Fruit fly (Drosophila melanogaster): Measurements from ENCODE around the gene CG15362.

DNA sequence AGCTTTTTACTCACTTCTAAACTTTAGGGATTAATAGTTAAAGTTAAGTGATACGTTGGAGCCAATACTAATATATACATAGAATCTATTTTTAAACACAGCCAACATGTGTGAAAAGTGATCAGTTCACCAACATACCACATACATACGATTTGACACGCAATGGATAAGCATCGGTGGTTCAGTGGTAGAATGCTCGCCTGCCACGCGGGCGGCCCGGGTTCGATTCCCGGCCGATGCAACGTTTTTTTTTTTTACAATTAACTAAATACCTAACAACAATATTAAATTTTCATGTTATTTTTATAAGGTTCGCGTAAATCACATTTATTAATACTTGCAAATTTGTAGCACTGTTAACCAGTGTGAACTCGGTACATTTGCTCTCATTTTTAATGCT, 50.5 kb downstream of the CG15362 start:
- TF ChIP-seq CG33017 (tag; optimal IDR thresholded peaks at IDR 0.05) (no peak), CG12768 (GFP tag; optimal IDR thresholded peaks at IDR 0.05) (no peak), CG1620 (GFP tag; optimal IDR thresholded peaks at IDR 0.05) (no peak), CG11617 (GFP tag; optimal IDR thresholded peaks at IDR 0.05) (no peak), pad (GFP tag; optimal IDR thresholded peaks at IDR 0.05) (no peak), CG5204 (GFP tag; optimal IDR thresholded peaks at IDR 0.05) (no peak)

Measured in whole organism, adult.